Worm (Caenorhabditis elegans) whole organism, L1 larva: Measurements from ENCODE around the gene fipr-14.

Experiments
- F16B12.6 ChIP-seq: fragments of 150-350 bp; optimal IDR thresholded peaks from 2 replicates; lab custom pipeline; 2014; ENCODE audit warnings: missing biosample characterization, missing genetic modification characterization
- ceh-82 ChIP-seq, 3 experiments: fragments of 150-350 bp in 1 of 3; sonication (generic microtip) in 2 of 3; optimal IDR thresholded peaks; 2 replicates each; lab custom pipeline; 2014 to 2017; ENCODE audit warnings: missing biosample characterization in 3 of 3, missing genetic modification characterization in 3 of 3
- efl-3 ChIP-seq: fragments of 200-800 bp; sonication (Bioruptor generic); optimal IDR thresholded peaks from 2 replicates; lab custom pipeline; 2018; ENCODE audit warnings: mild to moderate bottlenecking, missing genetic modification characterization, missing compliant biosample characterization
- fkh-10 ChIP-seq: sonication (generic microtip); optimal IDR thresholded peaks from 2 replicates; lab custom pipeline; 2017; ENCODE audit warnings: missing biosample characterization, missing genetic modification reagents, missing genetic modification characterization
- jun-1 ChIP-seq: fragments of 150-350 bp; optimal IDR thresholded peaks from 2 replicates; lab custom pipeline; 2014; ENCODE audit warnings: missing biosample characterization, missing genetic modification reagents, missing genetic modification characterization
- lin-14 ChIP-seq: fragments of 200-800 bp; sonication (Bioruptor generic); optimal IDR thresholded peaks from 2 replicates; lab custom pipeline; 2018; ENCODE audit warnings: mild to moderate bottlenecking, missing genetic modification characterization, moderate library complexity, missing compliant biosample characterization
- lin-15B ChIP-seq: fragments of 150-350 bp; sonication (generic microtip); optimal IDR thresholded peaks from 3 replicates; lab custom pipeline; 2014; ENCODE audit warnings: missing biosample characterization, missing genetic modification characterization
- mep-1 ChIP-seq: fragments of 150-350 bp; optimal IDR thresholded peaks from 2 replicates; lab custom pipeline; 2014; ENCODE audit warnings: missing biosample characterization, missing genetic modification characterization
- nhr-11 ChIP-seq: fragments of 150-350 bp; optimal IDR thresholded peaks from 2 replicates; lab custom pipeline; 2014; ENCODE audit warnings: missing biosample characterization, missing genetic modification characterization
- sox-4 ChIP-seq: sonication (generic microtip); optimal IDR thresholded peaks from 2 replicates; lab custom pipeline; 2016; ENCODE audit warnings: missing genetic modification characterization, missing compliant biosample characterization
- unc-62 ChIP-seq: fragments of 150-350 bp; optimal IDR thresholded peaks from 2 replicates; lab custom pipeline; 2014; ENCODE audit warnings: missing biosample characterization, missing genetic modification reagents, missing genetic modification characterization

- no peak for TF ChIP-seq efl-3 (GFP tag; lab: Kevin White, UChicago)
- no peak for TF ChIP-seq nhr-11
- TF ChIP-seq F16B12.6 (tag; lab: Kevin White, UChicago) = no peak
- TF ChIP-seq mep-1 = peak; percentile 2
- no peak for TF ChIP-seq fkh-10 (GFP tag; lab: Kevin White, UChicago)
- no peak for TF ChIP-seq lin-15B
- TF ChIP-seq lin-14 (GFP tag; lab: Kevin White, UChicago) = peak; percentile 56
- no peak for TF ChIP-seq ceh-82 (tag; optimal IDR thresholded peaks at IDR 0.05; lab: Kevin White, UChicago)
- no peak for TF ChIP-seq jun-1 (tag; lab: Kevin White, UChicago)
- no peak for TF ChIP-seq unc-62
- TF ChIP-seq sox-4 = no peak
These were observed 18.5 kb upstream of the fipr-14 start, which contains the start of the genes T11G6.2 and hars-1 for ce11 chrIV:10858300-10859016.
